Worm (Caenorhabditis elegans) whole organism, young adult: ENCODE measurements around the gene F15H10.10.
A peak's percentile ranks its signal among the peaks of the same experiment; 100 is the strongest.
"Not testable (repeated sequence)": the region's sequence is repeated elsewhere in the genome, so short reads cannot be mapped to it uniquely, and the experiment has no call there.

Experiments
- B0019.2 ChIP-seq: fragments of 200-800 bp; sonication (Bioruptor generic); conservative IDR thresholded peaks from 2 replicates; pipeline ENCODE4 v1.3.6; 2022; ENCODE audit warnings: missing genetic modification reagents, missing genetic modification characterization, missing compliant biosample characterization
- B0261.1 ChIP-seq: sonication (generic microtip); optimal IDR thresholded peaks from 2 replicates; lab custom pipeline; 2016; ENCODE audit warnings: mild to moderate bottlenecking, missing genetic modification characterization, moderate library complexity, missing compliant biosample characterization
- F52B5.7 ChIP-seq: sonication (generic microtip); optimal IDR thresholded peaks from 2 replicates; lab custom pipeline; 2016; ENCODE audit warnings: mild to moderate bottlenecking, missing genetic modification characterization, missing compliant biosample characterization
- T26A5.8 ChIP-seq: sonication (generic microtip); optimal IDR thresholded peaks from 2 replicates; lab custom pipeline; 2016; ENCODE audit warnings: missing genetic modification characterization, missing compliant biosample characterization
- Y53F4B.3 ChIP-seq: fragments of 200-800 bp; sonication (Bioruptor generic); IDR thresholded peaks from 2 replicates; pipeline ENCODE4 v1.3.6; 2022; ENCODE audit warnings: missing genetic modification reagents, missing genetic modification characterization, missing compliant biosample characterization
- Y53G8AR.9 ChIP-seq: fragments of 200-800 bp; sonication (Bioruptor generic); conservative IDR thresholded peaks from 2 replicates; pipeline ENCODE4 v1.3.6; 2022; ENCODE audit warnings: missing genetic modification reagents, missing genetic modification characterization, missing compliant biosample characterization
- ZK185.1 ChIP-seq: sonication (generic microtip); optimal IDR thresholded peaks from 2 replicates; lab custom pipeline; 2016; ENCODE audit warnings: mild to moderate bottlenecking, missing genetic modification characterization, missing compliant biosample characterization; ENCODE audit not compliant: poor library complexity, severe bottlenecking
- atf-7 ChIP-seq: sonication (generic microtip); optimal IDR thresholded peaks from 2 replicates; lab custom pipeline; 2017; ENCODE audit warnings: mild to moderate bottlenecking, missing genetic modification characterization, missing compliant biosample characterization
- attf-6 ChIP-seq: fragments of 200-800 bp; sonication (Bioruptor generic); IDR thresholded peaks from 2 replicates; pipeline ENCODE4 v1.3.6; 2022; ENCODE audit warnings: missing genetic modification reagents, missing genetic modification characterization, missing compliant biosample characterization
- ceh-100 ChIP-seq: fragments of 200-800 bp; sonication (Bioruptor generic); IDR thresholded peaks from 2 replicates; pipeline ENCODE4 v1.3.6; 2022; ENCODE audit warnings: missing genetic modification reagents, missing genetic modification characterization, missing compliant biosample characterization
- ceh-27 ChIP-seq: fragments of 200-800 bp; sonication (Bioruptor generic); optimal IDR thresholded peaks from 2 replicates; lab custom pipeline; 2018; ENCODE audit warnings: mild to moderate bottlenecking, missing genetic modification characterization, moderate library complexity, missing compliant biosample characterization
- ceh-40 ChIP-seq: fragments of 200-800 bp; sonication (Bioruptor generic); IDR thresholded peaks from 2 replicates; pipeline ENCODE4 v1.3.6; 2022; ENCODE audit warnings: missing genetic modification characterization, missing compliant biosample characterization
- ceh-58 ChIP-seq: fragments of 200-800 bp; sonication (Bioruptor generic); IDR thresholded peaks from 2 replicates; pipeline ENCODE4 v1.3.6; 2022; ENCODE audit warnings: missing genetic modification characterization, missing compliant biosample characterization
- die-1 ChIP-seq: sonication (generic microtip); optimal IDR thresholded peaks from 2 replicates; lab custom pipeline; 2016; ENCODE audit warnings: missing genotype, mild to moderate bottlenecking, missing genetic modification characterization, missing compliant biosample characterization
- dox-1 ChIP-seq: fragments of 200-800 bp; sonication (Bioruptor generic); IDR thresholded peaks from 2 replicates; pipeline ENCODE4 v1.3.6; 2022; ENCODE audit warnings: missing genetic modification reagents, missing genetic modification characterization, missing compliant biosample characterization
- egrh-3 ChIP-seq: fragments of 200-800 bp; sonication (Bioruptor generic); IDR thresholded peaks from 2 replicates; pipeline ENCODE4 v1.3.6; 2022; ENCODE audit warnings: missing genetic modification reagents, missing genetic modification characterization, missing compliant biosample characterization
- ekl-4 ChIP-seq: fragments of 200-800 bp; sonication (Bioruptor generic); IDR thresholded peaks from 2 replicates; pipeline ENCODE4 v1.3.6; 2022; ENCODE audit warnings: missing genetic modification reagents, missing genetic modification characterization, missing compliant biosample characterization
- him-1 ChIP-seq: sonication (generic microtip); optimal IDR thresholded peaks from 2 replicates; lab custom pipeline; 2016; ENCODE audit warnings: missing genotype, missing genetic modification reagents, missing genetic modification characterization, missing compliant biosample characterization
- hlh-12 ChIP-seq: sonication (generic microtip); optimal IDR thresholded peaks from 2 replicates; lab custom pipeline; 2016; ENCODE audit warnings: missing genetic modification characterization, missing compliant biosample characterization
- hmg-1.2 ChIP-seq: fragments of 200-800 bp; sonication (Bioruptor generic); IDR thresholded peaks from 2 replicates; pipeline ENCODE4 v1.3.6; 2022; ENCODE audit warnings: missing genetic modification reagents, missing genetic modification characterization, missing compliant biosample characterization
- hsf-1 ChIP-seq: fragments of 200-800 bp; sonication (Bioruptor generic); IDR thresholded peaks from 2 replicates; pipeline ENCODE4 v1.3.6; 2022; ENCODE audit warnings: missing genetic modification reagents, missing genetic modification characterization, missing compliant biosample characterization
- let-607 ChIP-seq, 2 experiments: fragments of 200-800 bp in 1 of 2; sonication (Bioruptor generic) in 1 of 2; sonication (generic microtip) in 1 of 2; optimal IDR thresholded peaks; 2 replicates each; lab custom pipeline; 2016 to 2018; ENCODE audit warnings: mild to moderate bottlenecking in 2 of 2, missing compliant biosample characterization in 2 of 2, missing genetic modification characterization in 2 of 2, moderate library complexity in 2 of 2, missing genotype in 1 of 2
- lin-26 ChIP-seq: fragments of 200-800 bp; sonication (Bioruptor generic); IDR thresholded peaks from 2 replicates; pipeline ENCODE4 v1.3.6; 2022; ENCODE audit warnings: missing genetic modification reagents, missing genetic modification characterization, missing compliant biosample characterization
- lin-40 ChIP-seq: sonication (generic microtip); optimal IDR thresholded peaks from 2 replicates; lab custom pipeline; 2016; ENCODE audit warnings: missing genetic modification characterization, mild to moderate bottlenecking, missing compliant biosample characterization, missing genotype, missing genetic modification reagents
- lin-54 ChIP-seq: fragments of 200-800 bp; sonication (Bioruptor generic); optimal IDR thresholded peaks from 2 replicates; lab custom pipeline; 2018; ENCODE audit warnings: mild to moderate bottlenecking, missing genetic modification characterization, missing compliant biosample characterization
- lsl-1 ChIP-seq: fragments of 200-800 bp; sonication (Bioruptor generic); optimal IDR thresholded peaks from 2 replicates; lab custom pipeline; 2018; ENCODE audit warnings: mild to moderate bottlenecking, missing genetic modification characterization, moderate library complexity, missing compliant biosample characterization
- madf-3 ChIP-seq: fragments of 200-800 bp; sonication (Bioruptor generic); IDR thresholded peaks from 2 replicates; pipeline ENCODE4 v1.3.6; 2022; ENCODE audit warnings: missing genetic modification reagents, missing genetic modification characterization, missing compliant biosample characterization
- mes-4 ChIP-seq: sonication (generic microtip); optimal IDR thresholded peaks from 2 replicates; lab custom pipeline; 2016; ENCODE audit warnings: missing genotype, missing genetic modification characterization, missing compliant biosample characterization
- nhr-179 ChIP-seq: sonication (generic microtip); optimal IDR thresholded peaks from 2 replicates; lab custom pipeline; 2016; ENCODE audit warnings: mild to moderate bottlenecking, missing genetic modification characterization, missing compliant biosample characterization
- pbrm-1 ChIP-seq: fragments of 200-800 bp; sonication (Bioruptor generic); IDR thresholded peaks from 2 replicates; pipeline ENCODE4 v1.3.6; 2022; ENCODE audit warnings: missing genetic modification reagents, missing genetic modification characterization, missing compliant biosample characterization
- pha-4 ChIP-seq: fragments of 150-350 bp; sonication (generic microtip); optimal IDR thresholded peaks from 2 replicates; lab custom pipeline; 2014; ENCODE audit warnings: missing biosample characterization, missing genetic modification reagents, missing genetic modification characterization
- snpc-1.1 ChIP-seq: sonication (generic microtip); optimal IDR thresholded peaks from 2 replicates; lab custom pipeline; 2017; ENCODE audit warnings: missing genetic modification characterization, mild to moderate bottlenecking, missing compliant biosample characterization, antibody characterized with exemption, moderate library complexity, missing genotype, missing genetic modification reagents; ENCODE audit not compliant: insufficient read depth
- snpc-4 ChIP-seq, 5 experiments: fragments of 150-350 bp in 1 of 5; sonication (generic microtip) in 4 of 5; optimal IDR thresholded peaks; 2 replicates each; lab custom pipeline; 2014 to 2018; ENCODE audit warnings: missing genetic modification characterization in 5 of 5, missing biosample characterization in 3 of 5, antibody characterized with exemption in 2 of 5, mild to moderate bottlenecking in 2 of 5, missing compliant biosample characterization in 2 of 5, missing genotype in 2 of 5, moderate library complexity in 2 of 5, missing genetic modification reagents in 1 of 5
- somi-1 ChIP-seq: fragments of 200-800 bp; sonication (Bioruptor generic); optimal IDR thresholded peaks from 2 replicates; lab custom pipeline; 2018; ENCODE audit warnings: mild to moderate bottlenecking, missing genetic modification characterization, missing compliant biosample characterization
- sptf-2 ChIP-seq: fragments of 200-800 bp; sonication (Bioruptor generic); optimal IDR thresholded peaks from 2 replicates; lab custom pipeline; 2018; ENCODE audit warnings: mild to moderate bottlenecking, missing genetic modification characterization, missing compliant biosample characterization
- tbx-9 ChIP-seq: sonication (generic microtip); optimal IDR thresholded peaks from 2 replicates; lab custom pipeline; 2016; ENCODE audit warnings: borderline replicate concordance, missing genetic modification characterization, inconsistent platforms, missing compliant biosample characterization
- zim-3 ChIP-seq: sonication (generic microtip); optimal IDR thresholded peaks from 2 replicates; lab custom pipeline; 2017; ENCODE audit warnings: mild to moderate bottlenecking, missing genetic modification characterization, moderate library complexity, missing compliant biosample characterization

Gene F15H10.10

DNA sequence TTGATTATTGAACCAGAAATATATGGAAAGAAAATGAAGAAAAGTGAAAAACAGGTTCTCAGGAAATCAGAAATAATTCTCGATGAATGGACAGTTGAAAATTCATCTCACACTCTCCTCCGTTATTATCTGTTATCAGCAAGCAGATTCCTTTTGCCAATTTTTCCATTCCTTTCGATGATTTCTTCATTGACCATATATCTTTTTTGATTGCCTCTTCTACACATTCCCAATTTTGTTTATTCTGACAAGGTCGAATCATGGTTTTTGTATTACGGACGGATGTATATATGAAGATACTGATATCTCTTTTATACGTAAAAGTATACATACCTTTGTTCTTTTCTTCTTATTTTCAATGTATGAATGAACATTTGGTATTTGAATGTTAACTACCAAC lies 43.9 kb upstream of the F15H10.10 start:
- TF ChIP-seq sptf-2, result no peak
- TF ChIP-seq atf-7 (tag; lab: Kevin White, UChicago), result no peak
- no peak for TF ChIP-seq pha-4
- no peak for TF ChIP-seq somi-1 (GFP tag; lab: Kevin White, UChicago)
- no peak for TF ChIP-seq lsl-1 (GFP tag; lab: Kevin White, UChicago)
- no peak for TF ChIP-seq him-1 (tag; lab: Kevin White, UChicago)
- TF ChIP-seq B0019.2 (GFP tag; lab: Robert Waterston, UW), result no peak
- no peak for TF ChIP-seq T26A5.8

DNA sequence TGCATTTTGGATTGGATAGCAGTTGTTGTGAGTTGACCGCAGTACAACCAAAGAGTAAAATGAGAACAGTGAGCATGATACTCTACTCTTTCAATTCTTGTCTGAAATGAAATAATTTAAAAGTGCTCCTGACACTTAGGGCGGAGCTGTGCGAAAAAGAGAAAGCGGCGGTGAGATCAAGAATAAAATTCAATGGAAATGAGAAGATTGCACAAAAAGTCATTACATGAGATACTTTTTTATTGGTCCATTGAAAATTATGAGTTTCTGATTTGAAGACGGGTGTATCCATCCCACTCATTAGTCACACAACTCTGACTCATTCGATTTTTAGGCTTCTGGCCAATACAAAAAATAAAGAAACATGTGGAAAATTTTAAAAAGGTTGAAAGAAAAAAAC lies 40.4 kb upstream of the F15H10.10 start, which contains the start of gene F22E12.1:
F22E12.1 (minus strand) TSS at position 101 of the 400 bp plus-strand sequence.
- TF ChIP-seq ZK185.1 (tag; lab: Kevin White, UChicago) (no peak), F52B5.7 (no peak), lin-54 (GFP tag; lab: Kevin White, UChicago) (no peak), somi-1 (GFP tag; lab: Kevin White, UChicago) (no peak), lin-40 (tag; lab: Kevin White, UChicago) (no peak), nhr-179 (tag; lab: Kevin White, UChicago) (no peak), hlh-12 (tag; lab: Kevin White, UChicago) (no peak), die-1 (tag; lab: Kevin White, UChicago) (no peak)

DNA sequence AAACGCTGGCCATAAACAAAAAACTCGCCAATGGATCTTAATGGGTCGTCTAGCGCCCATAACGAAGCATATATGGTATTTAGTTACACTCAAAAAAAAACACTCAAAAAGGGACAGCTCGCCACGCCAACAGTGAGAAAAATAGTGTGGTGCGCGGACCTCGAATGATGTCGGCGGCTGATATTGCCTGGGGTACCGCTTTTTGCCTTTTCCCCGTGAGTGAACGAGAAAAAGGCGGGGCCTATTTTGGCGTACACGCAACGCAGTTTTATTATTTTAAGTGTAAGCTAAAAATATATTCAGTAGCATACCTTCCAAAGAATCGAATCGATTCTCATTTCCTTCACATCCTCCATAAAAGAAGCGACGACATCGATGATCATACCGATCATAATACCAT lies 40.0 kb upstream of the F15H10.10 start:
- TF ChIP-seq snpc-4 (GFP tag; optimal IDR thresholded peaks at IDR 0.05; lab: Kevin White, UChicago), result not testable (repeated sequence)
- TF ChIP-seq snpc-4 (tag; optimal IDR thresholded peaks at IDR 0.05; lab: Kevin White, UChicago) (peak in 3 of 4 experiments; percentile 45 to 85 (median 72)), snpc-1.1 (tag; lab: Kevin White, UChicago) (peak; percentile 62), pbrm-1 (GFP tag; lab: Robert Waterston, UW) (peak; percentile 47; the same call in 1 of the 2 replicates), hmg-1.2 (GFP tag; lab: Robert Waterston, UW) (peak; percentile 69), attf-6 (GFP tag; lab: Robert Waterston, UW) (peak; percentile 76; the same call in 1 of the 2 replicates)

DNA sequence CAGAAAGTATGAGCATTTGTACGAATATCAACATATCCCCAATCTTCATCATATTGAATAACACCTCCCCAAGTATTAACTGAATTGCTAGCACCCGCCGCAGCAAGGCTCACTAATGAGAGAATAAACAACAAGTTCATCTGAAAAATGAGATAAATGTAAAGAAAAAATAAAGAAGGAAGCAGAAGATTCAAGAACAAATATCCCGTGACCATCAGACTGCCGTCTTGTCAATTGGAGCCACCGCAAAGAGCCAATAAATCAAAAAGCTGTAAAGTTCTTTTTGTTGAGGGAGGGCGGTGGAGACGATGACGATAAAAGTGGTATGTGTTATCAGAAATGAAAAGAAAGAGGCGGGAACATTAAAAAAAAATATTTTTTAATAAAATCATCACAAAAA lies 36.6 kb upstream of the F15H10.10 start, which contains the start of gene Y32F6A.5:
Y32F6A.5 (minus strand) TSS at position 140 of the 400 bp plus-strand sequence.
- TF ChIP-seq let-607 (tag; optimal IDR thresholded peaks at IDR 0.05; lab: Kevin White, UChicago), result no peak
- no peak for TF ChIP-seq lin-54 (GFP tag; lab: Kevin White, UChicago)
- no peak for TF ChIP-seq tbx-9 (tag; lab: Kevin White, UChicago)
- TF ChIP-seq B0261.1 (tag; lab: Kevin White, UChicago), result no peak
- no peak for TF ChIP-seq zim-3 (tag; lab: Kevin White, UChicago)
- no peak for TF ChIP-seq ceh-27 (GFP tag; lab: Kevin White, UChicago)
- TF ChIP-seq lin-26 (GFP tag; lab: Robert Waterston, UW), result no peak
- no peak for TF ChIP-seq pbrm-1 (GFP tag; lab: Robert Waterston, UW)
- TF ChIP-seq mes-4 (tag; lab: Kevin White, UChicago), result no peak
- peak; percentile 64; the same call in 1 of the 2 replicates for TF ChIP-seq hsf-1 (GFP tag; lab: Robert Waterston, UW)
- 0 out of 2 replicates have a peak, but pooled peaks have one; percentile 5 for TF ChIP-seq dox-1 (GFP tag; lab: Robert Waterston, UW)

DNA sequence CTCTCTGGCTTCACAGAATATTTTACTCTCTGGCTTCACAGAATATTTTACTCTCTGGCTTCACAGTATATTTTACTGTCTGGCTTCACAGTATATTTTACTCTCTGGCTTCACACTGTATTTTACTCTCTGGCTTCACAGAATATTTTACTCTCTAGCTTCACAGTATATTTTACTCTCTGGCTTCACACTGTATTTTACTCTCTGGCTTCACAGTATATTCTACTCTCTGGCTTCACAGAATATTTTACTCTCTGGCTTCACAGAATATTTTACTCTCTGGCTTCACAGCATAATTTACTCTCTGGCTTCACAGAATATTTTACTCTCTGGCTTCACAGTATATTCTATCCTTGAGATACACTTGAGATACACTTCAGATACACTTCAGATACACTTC lies 33.5 kb upstream of the F15H10.10 start:
- 0 out of 2 replicates have a peak, but pooled peaks have one; percentile 22 for TF ChIP-seq ekl-4 (GFP tag; lab: Robert Waterston, UW)
- TF ChIP-seq ceh-58, result peak; percentile 94
- TF ChIP-seq ceh-40 (GFP tag; lab: Robert Waterston, UW), result 0 out of 2 replicates have a peak, but pooled peaks have one; percentile 34
- TF ChIP-seq Y53G8AR.9 (GFP tag; lab: Robert Waterston, UW), result 0 out of 2 replicates have a peak, but pooled peaks have one; percentile 27
- TF ChIP-seq ceh-100, result 0 out of 2 replicates have a peak, but pooled peaks have one; percentile 32
- 0 out of 2 replicates have a peak, but pooled peaks have one; percentile 32 for TF ChIP-seq attf-6 (GFP tag; lab: Robert Waterston, UW)
- TF ChIP-seq madf-3 (GFP tag; lab: Robert Waterston, UW), result peak; percentile 75; the same call in 1 of the 2 replicates
- TF ChIP-seq Y53F4B.3, result peak; percentile 97; the same call in 1 of the 2 replicates
- TF ChIP-seq egrh-3 (GFP tag; lab: Robert Waterston, UW), result peak; percentile 90
